Worm (Caenorhabditis elegans): ENCODE data around the gene F30H5.3.

Gene F30H5.3

DNA sequence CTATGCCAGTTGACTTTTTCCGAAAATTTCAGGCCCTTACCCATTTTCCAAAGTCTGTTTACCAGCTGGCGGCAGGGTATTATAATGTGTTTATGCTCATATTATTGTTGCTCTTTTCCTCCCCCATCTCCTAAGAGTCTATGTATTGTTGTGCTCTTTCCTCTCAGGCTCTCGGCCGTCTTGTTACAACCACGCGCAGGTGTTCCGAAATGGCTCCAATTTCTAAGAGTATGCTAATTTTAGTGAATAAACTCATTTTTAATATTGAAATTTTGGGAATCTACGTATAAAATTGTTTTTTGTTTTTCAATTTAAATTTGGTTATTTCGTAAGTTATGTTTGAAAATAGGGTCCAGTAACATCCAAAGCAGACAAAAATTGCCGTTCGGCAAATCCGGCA, 46.1 kb upstream of the F30H5.3 start:
- no peak for TF ChIP-seq Y5F2A.4 (GFP tag; optimal IDR thresholded peaks at IDR 0.05)
- no peak for TF ChIP-seq saeg-2 (GFP tag; IDR thresholded peaks at IDR 0.05)
- no peak for TF ChIP-seq ceh-32 (tag; optimal IDR thresholded peaks at IDR 0.05; ENCODE audit: poor library complexity)
- TF ChIP-seq madf-9 (GFP tag; conservative IDR thresholded peaks at IDR 0.05) = no peak
- TF ChIP-seq tra-1 (GFP tag; IDR thresholded peaks at IDR 0.05) = no peak
- TF ChIP-seq tag-97 (GFP tag; IDR thresholded peaks at IDR 0.05) = no peak
- no peak for TF ChIP-seq dpl-1 (GFP tag; optimal IDR thresholded peaks at IDR 0.05)
- TF ChIP-seq spr-1 (tag; optimal IDR thresholded peaks at IDR 0.05) = no peak
- TF ChIP-seq F26F4.8 (GFP tag; conservative IDR thresholded peaks at IDR 0.05) = no peak
- no peak for TF ChIP-seq hlh-30 (tag; optimal IDR thresholded peaks at IDR 0.05; ENCODE audit: insufficient read depth)
- no peak for TF ChIP-seq lim-7 (GFP tag; IDR thresholded peaks at IDR 0.05)
- TF ChIP-seq F37D6.2 (tag; optimal IDR thresholded peaks at IDR 0.05) = no peak
- TF ChIP-seq zfp-2 (tag; optimal IDR thresholded peaks at IDR 0.05) = no peak
- TF ChIP-seq D1046.2 (GFP tag; IDR thresholded peaks at IDR 0.05) = no peak

ce11 chrIII:555650-556049, 43.6 kb upstream of the F30H5.3 start, which contains the start of gene B0353.1:
TSS of gene B0353.1 (plus strand) at chrIII:555950.
- TF ChIP-seq gei-8 (GFP tag; optimal IDR thresholded peaks at IDR 0.05) (no peak), ceh-28 (tag; optimal IDR thresholded peaks at IDR 0.05) (no peak), ceh-32 (tag; optimal IDR thresholded peaks at IDR 0.05; ENCODE audit: poor library complexity) (no peak), hlh-30 (tag; optimal IDR thresholded peaks at IDR 0.05; ENCODE audit: insufficient read depth) (no peak), dmd-6 (GFP tag; IDR thresholded peaks at IDR 0.05) (no peak), tag-97 (GFP tag; IDR thresholded peaks at IDR 0.05) (no peak), lin-13 (GFP tag; optimal IDR thresholded peaks at IDR 0.05) (no peak), Y75B8A.6 (GFP tag; IDR thresholded peaks at IDR 0.05) (no peak), unc-130 (GFP tag; optimal IDR thresholded peaks at IDR 0.05) (no peak), F10B5.3 (tag; optimal IDR thresholded peaks at IDR 0.05) (no peak), tra-1 (GFP tag; IDR thresholded peaks at IDR 0.05) (no peak), fkh-10 (GFP tag; optimal IDR thresholded peaks at IDR 0.05) (no peak), nhr-77 (tag; optimal IDR thresholded peaks at IDR 0.05) (no peak), F37D6.2 (tag; optimal IDR thresholded peaks at IDR 0.05) (no peak), unc-39 (tag; optimal IDR thresholded peaks at IDR 0.05) (no peak), dmd-8 (GFP tag; IDR thresholded peaks at IDR 0.05) (no peak), cey-2 (tag; optimal IDR thresholded peaks at IDR 0.05; ENCODE audit: borderline replicate concordance, insufficient read depth) (no peak)

- TF ChIP-seq hlh-30 (tag; optimal IDR thresholded peaks at IDR 0.05; ENCODE audit: insufficient read depth) (no peak), aha-1 (tag) (peak; percentile 54)
Measured at ce11 chrIII:549231-549630, 37.2 kb upstream of the F30H5.3 start.

DNA sequence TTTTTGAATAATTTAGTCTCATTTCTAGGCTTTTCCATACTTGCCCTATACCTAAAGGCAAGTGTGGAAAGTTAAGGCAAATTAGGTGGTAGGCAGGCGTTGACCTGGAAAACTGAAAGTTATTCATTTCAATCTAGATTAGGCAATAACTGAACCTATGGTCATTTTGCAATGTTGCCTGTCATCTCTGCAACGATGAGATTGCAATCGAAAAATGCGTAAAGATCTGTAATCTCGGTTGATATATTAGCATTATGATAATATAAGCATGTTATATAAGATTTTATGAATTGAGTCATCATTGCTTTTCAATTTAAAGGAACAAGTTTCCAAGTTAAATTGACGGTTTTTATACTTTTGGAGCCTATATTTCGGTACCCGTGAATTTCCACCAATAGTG, 35.7 kb upstream of the F30H5.3 start:
- TF ChIP-seq mxl-3 (GFP tag; optimal IDR thresholded peaks at IDR 0.05) (no peak), arid-1 (GFP tag; conservative IDR thresholded peaks at IDR 0.05) (no peak), nhr-41 (GFP tag; IDR thresholded peaks at IDR 0.05) (no peak), lim-7 (GFP tag; IDR thresholded peaks at IDR 0.05) (no peak), hmg-1.1 (GFP tag; IDR thresholded peaks at IDR 0.05) (no peak), nhr-76 (tag; optimal IDR thresholded peaks at IDR 0.05) (no peak), ZK337.2 (GFP tag; IDR thresholded peaks at IDR 0.05) (no peak), ceh-62 (tag; optimal IDR thresholded peaks at IDR 0.05) (no peak), ces-1 (GFP tag; optimal IDR thresholded peaks at IDR 0.05) (no peak), dmd-9 (GFP tag; IDR thresholded peaks at IDR 0.05) (no peak), attf-4 (tag; optimal IDR thresholded peaks at IDR 0.05) (no peak), mep-1 (tag; optimal IDR thresholded peaks at IDR 0.05) (no peak), saeg-2 (GFP tag; IDR thresholded peaks at IDR 0.05) (no peak), aly-2 (tag; optimal IDR thresholded peaks at IDR 0.05) (no peak)
